Fruit fly (Drosophila melanogaster) whole organism, pupa: ENCODE results near the gene ppk21.

Experiments
- CG34367 ChIP-seq: fragments of 200-800 bp; sonication (Bioruptor generic); optimal IDR thresholded peaks from 2 replicates; lab custom pipeline; 2018; ENCODE audit warnings: missing biosample characterization, mild to moderate bottlenecking, missing genetic modification characterization
- D1 ChIP-seq: fragments of 200-800 bp; sonication (Bioruptor generic); optimal IDR thresholded peaks from 2 replicates; lab custom pipeline; 2018; ENCODE audit warnings: missing biosample characterization, mild to moderate bottlenecking, missing genetic modification characterization, moderate library complexity
- EcR ChIP-seq: fragments of 200-800 bp; sonication (Bioruptor generic); optimal IDR thresholded peaks from 3 replicates; lab custom pipeline; 2019; ENCODE audit warnings: missing biosample characterization, missing genetic modification characterization, mild to moderate bottlenecking, moderate library complexity, missing genetic modification reagents

- peak; percentile 57 for TF ChIP-seq CG34367
- TF ChIP-seq D1 = no peak
- TF ChIP-seq EcR = no peak
Observed at dm6 chr3R:29690539-29690852, 25.9 kb downstream of the ppk21 start.
